Worm (Caenorhabditis elegans): ENCODE measurements around the gene T06E8.2.

The T06E8.2 gene

ce11 chrV:10036275-10036674, at the start of gene T06E8.2:
TSS of gene T06E8.2 (minus strand) at chrV:10036413.
- peak; percentile 32 to 40 for TF ChIP-seq lin-35 (GFP tag; optimal IDR thresholded peaks at IDR 0.05)
- TF ChIP-seq tbx-2 (tag; optimal IDR thresholded peaks at IDR 0.05): peak; percentile 52
- TF ChIP-seq nhr-47 (tag; optimal IDR thresholded peaks at IDR 0.05): peak; percentile 48
- TF ChIP-seq snu-23 (GFP tag; optimal IDR thresholded peaks at IDR 0.05): peak; percentile 72
- peak; percentile 67 for TF ChIP-seq unc-130 (tag; optimal IDR thresholded peaks at IDR 0.05)
- peak; percentile 80 for TF ChIP-seq nhr-71 (tag; optimal IDR thresholded peaks at IDR 0.05)
- TF ChIP-seq mdl-1 (tag; optimal IDR thresholded peaks at IDR 0.05): peak in 1 of 2 experiments; percentile 64
- peak; percentile 79 for TF ChIP-seq nhr-20 (tag; optimal IDR thresholded peaks at IDR 0.05)
- TF ChIP-seq Y116A8C.19 (tag; optimal IDR thresholded peaks at IDR 0.05; ENCODE audit: borderline replicate concordance): no peak
- TF ChIP-seq nhr-237 (tag; optimal IDR thresholded peaks at IDR 0.05): no peak
- peak in 1 of 3 experiments; percentile 21 for TF ChIP-seq dpl-1 (GFP tag; optimal IDR thresholded peaks at IDR 0.05)
- peak; percentile 86 for TF ChIP-seq nhr-85 (tag)
- peak; percentile 80 for TF ChIP-seq dsc-1 (tag; optimal IDR thresholded peaks at IDR 0.05)
- TF ChIP-seq nhr-77 (tag; optimal IDR thresholded peaks at IDR 0.05): peak; percentile 38
- TF ChIP-seq egl-27 (tag; optimal IDR thresholded peaks at IDR 0.05): peak in 1 of 2 experiments; percentile 15
- peak; percentile 52 for TF ChIP-seq rnt-1 (tag; optimal IDR thresholded peaks at IDR 0.05)
- TF ChIP-seq mep-1 (tag; optimal IDR thresholded peaks at IDR 0.05): peak; percentile 61
- peak; percentile 49 for TF ChIP-seq skn-1 (tag; optimal IDR thresholded peaks at IDR 0.05)
- TF ChIP-seq ceh-8 (GFP tag; optimal IDR thresholded peaks at IDR 0.05): no peak
- no peak for TF ChIP-seq zag-1 (tag; optimal IDR thresholded peaks at IDR 0.05)
- TF ChIP-seq nhr-90 (tag; optimal IDR thresholded peaks at IDR 0.05; ENCODE audit: poor library complexity): peak; percentile 18
- TF ChIP-seq efl-1 (optimal IDR thresholded peaks at IDR 0.05): peak; percentile 40 to 44
- TF ChIP-seq efl-1 (GFP tag; optimal IDR thresholded peaks at IDR 0.05 in 1 of 2): peak; percentile 15 to 74
- TF ChIP-seq snpc-4 (tag; optimal IDR thresholded peaks at IDR 0.05): no peak
- TF ChIP-seq nhr-76 (tag; optimal IDR thresholded peaks at IDR 0.05): no peak
- no peak for TF ChIP-seq hlh-4 (tag; optimal IDR thresholded peaks at IDR 0.05)
- peak; percentile 86 for TF ChIP-seq pag-3 (tag; optimal IDR thresholded peaks at IDR 0.05; ENCODE audit: borderline replicate concordance, insufficient read depth)
- peak; percentile 34 to 43 for TF ChIP-seq lsy-2 (tag; optimal IDR thresholded peaks at IDR 0.05)
- TF ChIP-seq xbp-1 (tag; optimal IDR thresholded peaks at IDR 0.05): peak; percentile 35
- peak; percentile 24 for TF ChIP-seq blmp-1 (tag; optimal IDR thresholded peaks at IDR 0.05)
- peak in 2 of 3 experiments; percentile 16 to 34 for TF ChIP-seq ceh-82 (tag; optimal IDR thresholded peaks at IDR 0.05)
- no peak for TF ChIP-seq C16A3.4 (tag; optimal IDR thresholded peaks at IDR 0.05)
- no peak for TF ChIP-seq fos-1 (tag; optimal IDR thresholded peaks at IDR 0.05)
- peak; percentile 88 for TF ChIP-seq lin-14 (GFP tag; optimal IDR thresholded peaks at IDR 0.05)
- peak; percentile 13 for TF ChIP-seq lin-13 (GFP tag; optimal IDR thresholded peaks at IDR 0.05)
- peak; percentile 32 for TF ChIP-seq irx-1 (tag; optimal IDR thresholded peaks at IDR 0.05)
- TF ChIP-seq grh-1 (GFP tag; IDR thresholded peaks at IDR 0.05): 0 out of 2 replicates have a peak, but pooled peaks have one; percentile 34
- TF ChIP-seq mef-2 (tag; optimal IDR thresholded peaks at IDR 0.05): no peak
- no peak for TF ChIP-seq pqm-1 (tag; optimal IDR thresholded peaks at IDR 0.05)
- peak; percentile 58 for TF ChIP-seq swsn-7 (tag; optimal IDR thresholded peaks at IDR 0.05)
- TF ChIP-seq ztf-11 (tag; optimal IDR thresholded peaks at IDR 0.05): peak in 1 of 2 experiments; percentile 10
- TF ChIP-seq nhr-19 (GFP tag; conservative IDR thresholded peaks at IDR 0.05): peak; percentile 58
- TF ChIP-seq lir-3 (tag; optimal IDR thresholded peaks at IDR 0.05; ENCODE audit: poor library complexity): no peak
- TF ChIP-seq fkh-4 (tag; optimal IDR thresholded peaks at IDR 0.05; ENCODE audit: borderline replicate concordance): peak; percentile 37

Data from whole organism, L1 larva.